Fruit fly (Drosophila melanogaster): ENCODE data around the gene CG7794.

CG7794 gene

DNA sequence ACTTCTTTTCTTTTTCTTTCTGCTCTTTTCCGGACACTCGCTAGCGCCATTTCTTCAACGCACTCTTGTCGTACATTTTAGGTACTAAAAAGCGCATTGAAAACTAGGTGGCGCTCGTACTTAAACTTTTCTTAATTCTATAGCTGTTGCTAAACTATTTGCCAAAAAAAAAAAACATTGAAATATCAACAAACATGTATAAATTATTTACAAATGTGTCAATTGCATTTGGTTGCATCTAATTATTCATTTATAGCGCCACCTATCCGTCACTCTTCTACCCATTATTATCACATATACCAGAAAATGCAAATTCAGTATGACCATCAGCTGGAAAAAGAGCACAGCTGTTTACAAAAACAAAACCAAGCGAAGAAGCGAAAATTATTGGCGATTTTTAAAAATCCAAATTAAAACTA is 2.2 kb upstream of the CG7794 start, which contains the start of gene CG7785 (continued):
- TF ChIP-seq Smox (GFP tag; optimal IDR thresholded peaks at IDR 0.05) (peak; percentile 26), Hr38 (GFP tag; optimal IDR thresholded peaks at IDR 0.05) (no peak), pdm3 (GFP tag; optimal IDR thresholded peaks at IDR 0.05) (peak; percentile 30), topi (GFP tag; optimal IDR thresholded peaks at IDR 0.05) (peak; percentile 39), CG34406 (GFP tag; optimal IDR thresholded peaks at IDR 0.05) (peak; percentile 34), dac (GFP tag; optimal IDR thresholded peaks at IDR 0.05) (peak; percentile 6), achi (GFP tag; optimal IDR thresholded peaks at IDR 0.05) (peak; percentile 22), salr (GFP tag; optimal IDR thresholded peaks at IDR 0.05) (no peak), Sox102F (GFP tag; optimal IDR thresholded peaks at IDR 0.05) (peak; percentile 7), cyc (GFP tag; optimal IDR thresholded peaks at IDR 0.05) (peak; percentile 59), OdsH (GFP tag; optimal IDR thresholded peaks at IDR 0.05) (peak; percentile 36), Gug (GFP tag; IDR thresholded peaks at IDR 0.05) (no peak), CG1621 (tag; optimal IDR thresholded peaks at IDR 0.05) (peak; percentile 79)

- no peak for TF ChIP-seq CG6808 (GFP tag; optimal IDR thresholded peaks at IDR 0.05)
- no peak for TF ChIP-seq CG34406 (GFP tag; optimal IDR thresholded peaks at IDR 0.05)
- peak; percentile 36; the same call in 1 of the 3 replicates for TF ChIP-seq CG8119 (GFP tag; IDR thresholded peaks at IDR 0.05)
- peak; percentile 71 for TF ChIP-seq Eip78C (GFP tag)
- peak; percentile 37 for TF ChIP-seq Hr4 (GFP tag; optimal IDR thresholded peaks at IDR 0.05)
- TF ChIP-seq dsx (GFP tag; optimal IDR thresholded peaks at IDR 0.05; ENCODE audit: poor library complexity, severe bottlenecking): peak; percentile 27
- no peak for TF ChIP-seq OdsH (GFP tag; optimal IDR thresholded peaks at IDR 0.05)
- peak; percentile 40 for TF ChIP-seq CG32006 (GFP tag; optimal IDR thresholded peaks at IDR 0.05)
- TF ChIP-seq CG15336 (GFP tag; IDR thresholded peaks at IDR 0.05): peak; percentile 34; the same call in 1 of the 2 replicates
These were observed 3.0 kb downstream of the CG7794 start for dm6 chr3R:18026536-18026935.

dm6 chr3R:18027307-18027706 is 3.8 kb downstream of the CG7794 start:
- TF ChIP-seq CG7368 (GFP tag; optimal IDR thresholded peaks at IDR 0.05) (no peak), CG9139 (GFP tag; optimal IDR thresholded peaks at IDR 0.05) (no peak), cyc (GFP tag; optimal IDR thresholded peaks at IDR 0.05) (no peak), salr (GFP tag; optimal IDR thresholded peaks at IDR 0.05) (peak in 1 of 2 experiments; percentile 46), CG11902 (GFP tag; optimal IDR thresholded peaks at IDR 0.05) (no peak), CG6854 (GFP tag; optimal IDR thresholded peaks at IDR 0.05) (no peak), CG3032 (tag; optimal IDR thresholded peaks at IDR 0.05) (peak; percentile 51), Ets21C (GFP tag; optimal IDR thresholded peaks at IDR 0.05) (no peak), CG8319 (GFP tag; optimal IDR thresholded peaks at IDR 0.05) (no peak), CG10669 (GFP tag; optimal IDR thresholded peaks at IDR 0.05) (peak; percentile 4), fkh (GFP tag; optimal IDR thresholded peaks at IDR 0.05) (no peak), Lpt (GFP tag; optimal IDR thresholded peaks at IDR 0.05) (no peak), CG6792 (GFP tag; optimal IDR thresholded peaks at IDR 0.05) (no peak), CG31627 (GFP tag; optimal IDR thresholded peaks at IDR 0.05) (no peak), CG11762 (GFP tag; optimal IDR thresholded peaks at IDR 0.05; ENCODE audit: insufficient read depth) (no peak), esn (GFP tag; optimal IDR thresholded peaks at IDR 0.05) (no peak), CG32006 (GFP tag; optimal IDR thresholded peaks at IDR 0.05) (peak; percentile 65), vri (GFP tag; optimal IDR thresholded peaks at IDR 0.05) (no peak), achi (GFP tag; optimal IDR thresholded peaks at IDR 0.05) (peak; percentile 28), ss (GFP tag; optimal IDR thresholded peaks at IDR 0.05) (no peak), eg (GFP tag; IDR thresholded peaks at IDR 0.05) (no peak; the same call in 2 of the 3 replicates), CG8119 (GFP tag; IDR thresholded peaks at IDR 0.05) (peak; percentile 62; the same call in 2 of the 3 replicates), Sox102F (GFP tag; optimal IDR thresholded peaks at IDR 0.05) (no peak), pdm3 (GFP tag; optimal IDR thresholded peaks at IDR 0.05) (no peak), Hr39 (GFP tag; optimal IDR thresholded peaks at IDR 0.05) (no peak), CG8632 (GFP tag; optimal IDR thresholded peaks at IDR 0.05) (no peak), fd59A (GFP tag; optimal IDR thresholded peaks at IDR 0.05) (no peak), CG6163 (GFP tag; IDR thresholded peaks at IDR 0.05) (no peak), topi (GFP tag; optimal IDR thresholded peaks at IDR 0.05) (no peak), fd85E (GFP tag; optimal IDR thresholded peaks at IDR 0.05) (no peak), svp (GFP tag) (no peak), net (GFP tag; optimal IDR thresholded peaks at IDR 0.05) (no peak), Hr38 (GFP tag; optimal IDR thresholded peaks at IDR 0.05) (no peak), Ets96B (tag; optimal IDR thresholded peaks at IDR 0.05) (peak; percentile 33), Met (GFP tag; optimal IDR thresholded peaks at IDR 0.05) (no peak), CG3919 (GFP tag; optimal IDR thresholded peaks at IDR 0.05) (no peak)

All from whole organism, prepupa.